Fruit fly (Drosophila melanogaster): ENCODE results near the gene CG18476.
A peak's percentile ranks its signal among the peaks of the same experiment; 100 is the strongest.

The CG18476 gene

dm6 chr3R:11678016-11678415 is at the start of gene CG18476 (continued):
- TF ChIP-seq Hand (GFP tag; optimal IDR thresholded peaks at IDR 0.05), result peak; percentile 67
- no peak for TF ChIP-seq CkIIα-i1 (GFP tag; IDR thresholded peaks at IDR 0.05)
- TF ChIP-seq dpn (GFP tag; optimal IDR thresholded peaks at IDR 0.05), result peak; percentile 76 to 89
- peak; percentile 88 for TF ChIP-seq Spps (tag; optimal IDR thresholded peaks at IDR 0.05)
- TF ChIP-seq ems (GFP tag; optimal IDR thresholded peaks at IDR 0.05), result peak; percentile 74
- TF ChIP-seq pho (GFP tag; optimal IDR thresholded peaks at IDR 0.05), result peak; percentile 78
- TF ChIP-seq Lim3 (GFP tag; IDR thresholded peaks at IDR 0.05), result peak; percentile 43; the same call in 1 of the 2 replicates
- TF ChIP-seq CG30020 (tag; optimal IDR thresholded peaks at IDR 0.05), result peak; percentile 77
- peak; percentile 100 for TF ChIP-seq CG31441 (GFP tag; IDR thresholded peaks at IDR 0.05)
- TF ChIP-seq CG3995 (GFP tag; optimal IDR thresholded peaks at IDR 0.05), result peak; percentile 98
- TF ChIP-seq CG15514 (GFP tag; optimal IDR thresholded peaks at IDR 0.05), result peak; percentile 77
- peak; percentile 93 for TF ChIP-seq CG8924 (tag; optimal IDR thresholded peaks at IDR 0.05)
- TF ChIP-seq ara (GFP tag; IDR thresholded peaks at IDR 0.05), result peak; percentile 91
- no peak for TF ChIP-seq Optix (GFP tag; IDR thresholded peaks at IDR 0.05)
- peak; percentile 94 for TF ChIP-seq CG14710 (tag; optimal IDR thresholded peaks at IDR 0.05)
- TF ChIP-seq CG15073 (GFP tag; optimal IDR thresholded peaks at IDR 0.05), result no peak
- TF ChIP-seq CG14667 (GFP tag; IDR thresholded peaks at IDR 0.05), result peak; percentile 88
- TF ChIP-seq ac (GFP tag; optimal IDR thresholded peaks at IDR 0.05), result peak; percentile 34
- TF ChIP-seq CG7745 (tag; optimal IDR thresholded peaks at IDR 0.05), result no peak
- no peak for TF ChIP-seq z (GFP tag; IDR thresholded peaks at IDR 0.05)
- TF ChIP-seq chm (GFP tag; IDR thresholded peaks at IDR 0.05), result peak; percentile 87
- peak; percentile 52 for TF ChIP-seq CG2875 (GFP tag; optimal IDR thresholded peaks at IDR 0.05)
- peak; percentile 91 for TF ChIP-seq H15 (GFP tag; IDR thresholded peaks at IDR 0.05)
- TF ChIP-seq da (GFP tag; optimal IDR thresholded peaks at IDR 0.05), result no peak
- peak; percentile 92 for TF ChIP-seq ken (GFP tag; IDR thresholded peaks at IDR 0.05)
- TF ChIP-seq Bteb2 (GFP tag; optimal IDR thresholded peaks at IDR 0.05), result peak; percentile 77
- TF ChIP-seq CG3726 (GFP tag; IDR thresholded peaks at IDR 0.05), result peak; percentile 92
- TF ChIP-seq ewg (GFP tag; optimal IDR thresholded peaks at IDR 0.05), result peak; percentile 75
- TF ChIP-seq lmd (GFP tag; IDR thresholded peaks at IDR 0.05), result peak; percentile 96
- no peak for TF ChIP-seq Dll (GFP tag; IDR thresholded peaks at IDR 0.05; ENCODE audit: partially characterized antibody)
- TF ChIP-seq CG31388 (GFP tag; optimal IDR thresholded peaks at IDR 0.05), result peak; percentile 75
- TF ChIP-seq Pdp1 (GFP tag; optimal IDR thresholded peaks at IDR 0.05), result peak; percentile 78 to 83
- peak; percentile 81 for TF ChIP-seq gt (GFP tag; IDR thresholded peaks at IDR 0.05)
- TF ChIP-seq kah (GFP tag; optimal IDR thresholded peaks at IDR 0.05), result peak; percentile 72
- TF ChIP-seq bcd (GFP tag; optimal IDR thresholded peaks at IDR 0.05), result peak; percentile 90
- TF ChIP-seq org-1 (GFP tag; optimal IDR thresholded peaks at IDR 0.05), result peak; percentile 69
- TF ChIP-seq CG34422 (GFP tag; IDR thresholded peaks at IDR 0.05), result peak; percentile 96
- TF ChIP-seq MESR4 (GFP tag; optimal IDR thresholded peaks at IDR 0.05), result peak; percentile 48
- peak; percentile 87 for TF ChIP-seq twi (tag; optimal IDR thresholded peaks at IDR 0.05)
- TF ChIP-seq Ravus (GFP tag; IDR thresholded peaks at IDR 0.05), result peak; percentile 80
- peak; percentile 28 for TF ChIP-seq CG10565 (GFP tag; optimal IDR thresholded peaks at IDR 0.05)
- TF ChIP-seq Fer1 (GFP tag; optimal IDR thresholded peaks at IDR 0.05), result peak; percentile 90
- TF ChIP-seq sna (GFP tag; IDR thresholded peaks at IDR 0.05; ENCODE audit: partially characterized antibody), result no peak
- TF ChIP-seq Abd-B (GFP tag; optimal IDR thresholded peaks at IDR 0.05), result peak; percentile 97
- no peak for TF ChIP-seq sima (GFP tag; optimal IDR thresholded peaks at IDR 0.05)
- TF ChIP-seq CG8388 (GFP tag; optimal IDR thresholded peaks at IDR 0.05), result peak; percentile 91
- peak; percentile 93 for TF ChIP-seq cas (GFP tag; IDR thresholded peaks at IDR 0.05)
- peak; percentile 58 for TF ChIP-seq dimm (GFP tag; IDR thresholded peaks at IDR 0.05)
- TF ChIP-seq zfh2 (GFP tag; optimal IDR thresholded peaks at IDR 0.05), result peak; percentile 68
- peak; percentile 36 for TF ChIP-seq CG8944 (GFP tag; optimal IDR thresholded peaks at IDR 0.05)
- TF ChIP-seq chinmo (GFP tag; IDR thresholded peaks at IDR 0.05; ENCODE audit: partially characterized antibody), result no peak
